Worm (Caenorhabditis elegans) whole organism, midembryonic: Measurements from ENCODE around the gene C02F5.13.

ENCODE experiments used
- T22C8.4 ChIP-seq: fragments of 200-800 bp; sonication (Bioruptor generic); IDR thresholded peaks from 2 replicates; pipeline ENCODE4 v1.3.6; 2022; ENCODE audit warnings: missing genetic modification characterization, missing compliant biosample characterization
- cog-1 ChIP-seq: sonication (generic microtip); optimal IDR thresholded peaks from 2 replicates; lab custom pipeline; 2016; ENCODE audit warnings: missing genetic modification characterization, missing compliant biosample characterization
- flt-1 ChIP-seq: fragments of 200-800 bp; sonication (Bioruptor generic); IDR thresholded peaks from 2 replicates; pipeline ENCODE4 v1.3.6; 2022; ENCODE audit warnings: missing genetic modification characterization, missing compliant biosample characterization
- klf-2 ChIP-seq: fragments of 200-800 bp; sonication (Bioruptor generic); conservative IDR thresholded peaks from 2 replicates; pipeline ENCODE4 v1.3.6; 2022; ENCODE audit warnings: missing genetic modification reagents, missing genetic modification characterization, missing compliant biosample characterization
- med-1 ChIP-seq: sonication (generic microtip); optimal IDR thresholded peaks from 2 replicates; lab custom pipeline; 2017; ENCODE audit warnings: missing genetic modification characterization, mild to moderate bottlenecking, missing compliant biosample characterization, antibody characterized with exemption, missing genetic modification reagents; ENCODE audit not compliant: insufficient read depth
- ref-1 ChIP-seq: fragments of 200-800 bp; sonication (Bioruptor generic); conservative IDR thresholded peaks from 2 replicates; pipeline ENCODE4 v1.3.6; 2022; ENCODE audit warnings: missing genetic modification reagents, missing genetic modification characterization, missing compliant biosample characterization
- tab-1 ChIP-seq: fragments of 200-800 bp; sonication (Bioruptor generic); IDR thresholded peaks from 2 replicates; pipeline ENCODE4 v1.3.6; 2022; ENCODE audit warnings: missing genetic modification characterization, missing compliant biosample characterization
- ztf-23 ChIP-seq: fragments of 200-800 bp; sonication (Bioruptor generic); IDR thresholded peaks from 2 replicates; pipeline ENCODE4 v1.3.6; 2022; ENCODE audit warnings: missing genetic modification reagents, missing genetic modification characterization, missing compliant biosample characterization
- ztf-29 ChIP-seq: fragments of 200-800 bp; sonication (Bioruptor generic); IDR thresholded peaks from 2 replicates; pipeline ENCODE4 v1.3.6; 2022; ENCODE audit warnings: missing genetic modification reagents, missing genetic modification characterization, missing compliant biosample characterization

DNA sequence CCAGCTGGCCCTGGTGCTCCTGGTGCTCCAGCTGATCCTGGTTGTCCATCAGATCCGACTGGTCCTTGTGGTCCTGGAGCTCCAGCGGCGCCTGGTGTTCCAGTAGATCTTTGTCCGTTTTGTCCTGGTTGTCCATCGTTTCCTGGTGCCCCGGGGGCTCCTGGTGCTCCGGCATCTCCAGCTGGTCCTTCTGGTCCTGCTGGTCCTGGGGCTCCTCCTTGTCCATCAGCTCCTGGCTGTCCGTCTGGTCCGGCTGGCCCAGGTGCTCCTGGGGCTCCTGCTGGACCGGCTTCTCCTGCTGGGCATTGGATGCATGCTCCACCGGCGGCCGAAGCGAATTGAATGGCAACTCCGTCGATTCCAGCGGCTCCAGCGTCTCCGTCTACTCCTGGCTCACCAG, 15.4 kb downstream of the C02F5.13 start:
- TF ChIP-seq flt-1 (GFP tag; lab: Robert Waterston, UW) (no peak), klf-2 (GFP tag; lab: Robert Waterston, UW) (no peak), tab-1 (GFP tag; lab: Robert Waterston, UW) (no peak), T22C8.4 (GFP tag; lab: Robert Waterston, UW) (no peak), ref-1 (GFP tag; lab: Robert Waterston, UW) (no peak), ztf-23 (no peak), med-1 (GFP tag; lab: Kevin White, UChicago) (no peak), cog-1 (tag; lab: Kevin White, UChicago) (no peak), ztf-29 (GFP tag; lab: Robert Waterston, UW) (no peak)
